Fruit fly (Drosophila melanogaster) whole organism, embryonic: ENCODE results near the gene CAH9.
A peak's percentile ranks its signal among the peaks of the same experiment; 100 is the strongest.

Experiments
- Bdp1 ChIP-seq: fragments of 200-800 bp; sonication (Bioruptor generic); optimal IDR thresholded peaks from 3 replicates; lab custom pipeline; 2016; ENCODE audit warnings: missing biosample characterization, missing genetic modification characterization
- Bgb ChIP-seq: fragments of 200-800 bp; sonication (Bioruptor generic); IDR thresholded peaks from 2 replicates; pipeline ENCODE4 v1.3.6; 2022; ENCODE audit warnings: missing biosample characterization, missing genetic modification characterization; ENCODE audit not compliant: partially characterized antibody
- Blimp-1 ChIP-seq: fragments of 200-800 bp; sonication (Bioruptor generic); optimal IDR thresholded peaks from 3 replicates; lab custom pipeline; 2018; ENCODE audit warnings: missing biosample characterization, missing genetic modification characterization, mild to moderate bottlenecking, moderate library complexity, missing genetic modification reagents
- CG11247 ChIP-seq: fragments of 200-800 bp; sonication (Bioruptor generic); IDR thresholded peaks from 2 replicates; pipeline ENCODE4 v1.3.6; 2022; ENCODE audit warnings: missing biosample characterization, missing genetic modification characterization
- CG12769 ChIP-seq: fragments of 200-800 bp; sonication (Bioruptor generic); optimal IDR thresholded peaks from 2 replicates; lab custom pipeline; 2019; ENCODE audit warnings: missing biosample characterization, mild to moderate bottlenecking, missing genetic modification characterization, moderate library complexity
- CG13775 ChIP-seq: fragments of 200-800 bp; sonication (Bioruptor generic); optimal IDR thresholded peaks from 3 replicates; lab custom pipeline; 2017; ENCODE audit warnings: missing biosample characterization, mild to moderate bottlenecking, missing genetic modification characterization
- CG1603 ChIP-seq: fragments of 200-800 bp; sonication (Bioruptor generic); optimal IDR thresholded peaks from 2 replicates; lab custom pipeline; 2019; ENCODE audit warnings: missing biosample characterization, mild to moderate bottlenecking, missing genetic modification characterization, moderate library complexity
- CG18011 ChIP-seq: fragments of 200-800 bp; sonication (Bioruptor generic); optimal IDR thresholded peaks from 2 replicates; lab custom pipeline; 2017; ENCODE audit warnings: missing biosample characterization, missing genetic modification characterization, mild to moderate bottlenecking, moderate library complexity, missing genotype
- CG18764 ChIP-seq: fragments of 200-800 bp; sonication (Bioruptor generic); optimal IDR thresholded peaks from 3 replicates; lab custom pipeline; 2016; ENCODE audit warnings: missing biosample characterization, missing genetic modification characterization
- CG2129 ChIP-seq: fragments of 200-800 bp; sonication (Bioruptor generic); IDR thresholded peaks from 2 replicates; pipeline ENCODE4 v1.3.6; 2022; ENCODE audit warnings: missing biosample characterization, missing genetic modification characterization; ENCODE audit not compliant: partially characterized antibody
- CG2202 ChIP-seq: fragments of 200-800 bp; sonication (Bioruptor generic); optimal IDR thresholded peaks from 2 replicates; lab custom pipeline; 2018; ENCODE audit warnings: missing biosample characterization, mild to moderate bottlenecking, missing genetic modification characterization
- CG31441 ChIP-seq: fragments of 200-800 bp; sonication (Bioruptor generic); IDR thresholded peaks from 2 replicates; pipeline ENCODE4 v1.3.6; 2022; ENCODE audit warnings: missing biosample characterization, missing genetic modification characterization
- CG3995 ChIP-seq: fragments of 200-800 bp; sonication (Bioruptor generic); optimal IDR thresholded peaks from 3 replicates; lab custom pipeline; 2016; ENCODE audit warnings: missing biosample characterization, missing genetic modification characterization
- CG5953 ChIP-seq: fragments of 200-800 bp; sonication (Bioruptor generic); IDR thresholded peaks from 2 replicates; pipeline ENCODE4 v1.3.6; 2022; ENCODE audit warnings: missing biosample characterization, missing genetic modification characterization
- CG6254 ChIP-seq: fragments of 200-800 bp; sonication (Bioruptor generic); optimal IDR thresholded peaks from 3 replicates; lab custom pipeline; 2017; ENCODE audit warnings: mild to moderate bottlenecking, missing biosample characterization, missing genetic modification reagents, missing genetic modification characterization
- CG7839 ChIP-seq: fragments of 200-800 bp; sonication (Bioruptor generic); optimal IDR thresholded peaks from 3 replicates; lab custom pipeline; 2018; ENCODE audit warnings: missing biosample characterization, mild to moderate bottlenecking, missing genetic modification characterization, moderate library complexity
- CG9727 ChIP-seq: fragments of 200-800 bp; sonication (Bioruptor generic); optimal IDR thresholded peaks from 3 replicates; lab custom pipeline; 2017; ENCODE audit warnings: missing biosample characterization, mild to moderate bottlenecking, missing genetic modification characterization
- CG9932 ChIP-seq: fragments of 200-800 bp; sonication (Bioruptor generic); IDR thresholded peaks from 2 replicates; pipeline ENCODE4 v1.3.6; 2022; ENCODE audit warnings: missing biosample characterization, missing genetic modification characterization
- CoRest ChIP-seq: fragments of 200-800 bp; sonication (Bioruptor generic); optimal IDR thresholded peaks from 3 replicates; lab custom pipeline; 2018; ENCODE audit warnings: missing biosample characterization, mild to moderate bottlenecking, missing genetic modification characterization, moderate library complexity
- Drgx ChIP-seq: fragments of 200-800 bp; sonication (Bioruptor generic); IDR thresholded peaks from 2 replicates; pipeline ENCODE4 v1.3.6; 2022; ENCODE audit warnings: missing biosample characterization, missing genetic modification characterization
- Hr78 ChIP-seq, 2 experiments: fragments of 200-800 bp in 1 of 2; fragments of >200 bp in 1 of 2; sonication (Bioruptor generic) in 1 of 2; optimal IDR thresholded peaks; 2 replicates each; lab custom pipeline; 2017 to 2019; ENCODE audit warnings: missing biosample characterization in 2 of 2, missing genetic modification characterization in 2 of 2, mild to moderate bottlenecking in 1 of 2, moderate library complexity in 1 of 2
- Lpt ChIP-seq: fragments of >200 bp; optimal IDR thresholded peaks from 2 replicates; lab custom pipeline; 2018; ENCODE audit warnings: missing biosample characterization, missing genetic modification characterization
- Max ChIP-seq: fragments of 200-800 bp; sonication (Bioruptor generic); optimal IDR thresholded peaks from 2 replicates; lab custom pipeline; 2016; ENCODE audit warnings: missing biosample characterization, mild to moderate bottlenecking, missing genetic modification characterization
- Mrtf ChIP-seq: fragments of 200-800 bp; sonication (Bioruptor generic); IDR thresholded peaks from 3 replicates; pipeline ENCODE4 v1.3.6; 2022; ENCODE audit warnings: missing biosample characterization, missing genetic modification characterization
- Nf-YA ChIP-seq: fragments of 200-800 bp; sonication (Bioruptor generic); IDR thresholded peaks from 2 replicates; pipeline ENCODE4 v1.3.6; 2022; ENCODE audit warnings: missing biosample characterization, missing genetic modification characterization
- Sry-β ChIP-seq: fragments of 200-800 bp; sonication (Bioruptor generic); optimal IDR thresholded peaks from 2 replicates; lab custom pipeline; 2018; ENCODE audit warnings: missing biosample characterization, mild to moderate bottlenecking, missing genetic modification characterization, moderate library complexity
- ara ChIP-seq: fragments of 200-800 bp; sonication (Bioruptor generic); IDR thresholded peaks from 2 replicates; pipeline ENCODE4 v1.3.6; 2022; ENCODE audit warnings: missing biosample characterization, missing genetic modification characterization
- ase ChIP-seq: fragments of 200-800 bp; sonication (Bioruptor generic); IDR thresholded peaks from 3 replicates; pipeline ENCODE4 v1.3.6; 2022; ENCODE audit warnings: missing biosample characterization, missing genetic modification characterization
- az2 ChIP-seq: fragments of 200-800 bp; sonication (Bioruptor generic); optimal IDR thresholded peaks from 3 replicates; lab custom pipeline; 2016; ENCODE audit warnings: missing biosample characterization, missing genetic modification characterization
- chn ChIP-seq: fragments of 200-800 bp; sonication (Bioruptor generic); optimal IDR thresholded peaks from 2 replicates; lab custom pipeline; 2016; ENCODE audit warnings: missing biosample characterization, missing genetic modification characterization
- cwo ChIP-seq: fragments of 200-800 bp; sonication (Bioruptor generic); optimal IDR thresholded peaks from 3 replicates; lab custom pipeline; 2017; ENCODE audit warnings: missing biosample characterization, missing genetic modification characterization, mild to moderate bottlenecking, moderate library complexity, missing genetic modification reagents
- gem ChIP-seq: fragments of 200-800 bp; sonication (Bioruptor generic); optimal IDR thresholded peaks from 2 replicates; lab custom pipeline; 2019; ENCODE audit warnings: missing biosample characterization, mild to moderate bottlenecking, missing genetic modification characterization, moderate library complexity
- gsb-n ChIP-seq: fragments of 200-800 bp; sonication (Bioruptor generic); optimal IDR thresholded peaks from 3 replicates; lab custom pipeline; 2018; ENCODE audit warnings: missing biosample characterization, mild to moderate bottlenecking, missing genetic modification characterization
- h ChIP-seq: fragments of >200 bp; optimal IDR thresholded peaks from 2 replicates; lab custom pipeline; 2017
- knrl ChIP-seq: fragments of 200-800 bp; sonication (Bioruptor generic); IDR thresholded peaks from 3 replicates; pipeline ENCODE4 v1.3.6; 2022; ENCODE audit warnings: missing biosample characterization, missing genetic modification characterization; ENCODE audit not compliant: partially characterized antibody
- lov ChIP-seq, 2 experiments: fragments of 200-800 bp in 1 of 2; fragments of >200 bp in 1 of 2; sonication (Bioruptor generic) in 1 of 2; IDR thresholded peaks in 1 of 2; optimal IDR thresholded peaks in 1 of 2; 2 replicates in 1 of 2; 3 replicates in 1 of 2; pipeline versions ENCODE4 v1.3.6 to Lab custom; 2017 to 2022; ENCODE audit warnings: missing biosample characterization in 1 of 2, missing genetic modification characterization in 1 of 2
- nmo ChIP-seq: fragments of 200-800 bp; sonication (Bioruptor generic); optimal IDR thresholded peaks from 2 replicates; lab custom pipeline; 2018; ENCODE audit warnings: missing biosample characterization, mild to moderate bottlenecking, missing genetic modification characterization, moderate library complexity
- otp ChIP-seq: fragments of 200-800 bp; sonication (Bioruptor generic); IDR thresholded peaks from 3 replicates; pipeline ENCODE4, ENCODE4 v1.3.6; 2022; ENCODE audit warnings: missing biosample characterization, missing genetic modification characterization
- row ChIP-seq: fragments of 200-800 bp; sonication (Bioruptor generic); IDR thresholded peaks from 3 replicates; pipeline ENCODE4 v1.3.6; 2022; ENCODE audit warnings: missing biosample characterization, missing genetic modification characterization
- salm ChIP-seq: fragments of 200-800 bp; sonication (Bioruptor generic); optimal IDR thresholded peaks from 2 replicates; lab custom pipeline; 2018; ENCODE audit warnings: missing biosample characterization, mild to moderate bottlenecking, missing genetic modification characterization
- slou ChIP-seq: fragments of 200-800 bp; sonication (Bioruptor generic); optimal IDR thresholded peaks from 3 replicates; lab custom pipeline; 2016; ENCODE audit warnings: missing biosample characterization, missing genetic modification characterization
- sqz ChIP-seq: fragments of 200-800 bp; sonication (Bioruptor generic); optimal IDR thresholded peaks from 3 replicates; lab custom pipeline; 2018; ENCODE audit warnings: missing biosample characterization, mild to moderate bottlenecking, missing genetic modification characterization
- sug ChIP-seq: fragments of 200-800 bp; optimal IDR thresholded peaks from 2 replicates; lab custom pipeline; 2019; ENCODE audit warnings: missing biosample characterization, mild to moderate bottlenecking, missing genetic modification characterization, moderate library complexity
- toy ChIP-seq: fragments of 200-800 bp; sonication (Bioruptor generic); IDR thresholded peaks from 2 replicates; pipeline ENCODE4 v1.3.6; 2022; ENCODE audit warnings: missing biosample characterization, missing genetic modification characterization
- trh ChIP-seq: fragments of 200-800 bp; sonication (Bioruptor generic); optimal IDR thresholded peaks from 2 replicates; lab custom pipeline; 2016; ENCODE audit warnings: missing biosample characterization, missing genetic modification characterization
- ttk ChIP-seq: fragments of 200-800 bp; sonication (Bioruptor generic); IDR thresholded peaks from 2 replicates; pipeline ENCODE4 v2.1.2; 2022; ENCODE audit warnings: missing biosample characterization, missing genetic modification characterization
- tx ChIP-seq: fragments of 200-800 bp; sonication (Bioruptor generic); optimal IDR thresholded peaks from 2 replicates; lab custom pipeline; 2016; ENCODE audit warnings: missing biosample characterization, missing genetic modification characterization
- zen ChIP-seq: fragments of 200-800 bp; sonication (Bioruptor generic); optimal IDR thresholded peaks from 3 replicates; lab custom pipeline; 2018; ENCODE audit warnings: missing biosample characterization, mild to moderate bottlenecking, missing genetic modification characterization, moderate library complexity

The CAH9 gene

DNA sequence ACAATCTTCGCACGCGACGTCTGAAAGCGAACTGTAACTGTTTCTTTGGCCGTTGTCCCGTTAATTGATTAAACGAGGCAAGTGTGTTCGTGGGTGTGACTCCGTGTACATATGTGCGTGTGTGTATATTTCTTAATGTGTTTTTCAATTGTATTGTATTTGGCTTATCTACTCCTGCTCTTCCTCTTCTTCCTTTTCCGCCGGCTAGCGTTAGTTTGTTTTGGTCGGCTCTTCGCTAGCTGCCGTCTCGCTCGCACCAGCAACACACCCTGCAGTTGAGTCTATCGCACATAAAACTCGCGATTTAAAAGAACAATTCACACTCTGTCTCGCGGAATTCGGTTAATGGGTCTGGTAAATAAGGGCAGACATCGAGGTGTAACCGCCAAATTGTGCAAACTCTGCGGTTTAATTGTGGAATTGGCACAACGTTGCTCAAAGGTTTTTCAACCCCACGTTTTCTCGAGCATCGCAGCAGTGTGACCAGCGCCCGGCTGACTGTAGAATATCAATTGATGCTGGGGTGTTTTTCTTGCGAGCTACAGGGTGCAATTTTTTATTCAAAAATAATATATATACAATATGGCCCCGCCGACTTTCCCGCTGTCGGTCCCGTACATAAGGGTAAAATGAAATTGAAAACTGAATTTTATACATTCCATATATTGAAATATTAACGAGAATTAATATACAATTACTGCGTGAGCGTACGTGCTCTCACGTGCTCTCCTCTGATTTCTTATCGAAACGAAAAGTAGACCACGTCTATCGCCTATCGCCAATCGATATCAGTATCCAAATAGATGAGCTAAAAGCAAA, 6.0 kb upstream of the CAH9 start, which contains the start of the genes gb and CG5815 (continued):
- peak; percentile 84 for TF ChIP-seq ase (GFP tag; lab: Robert Waterston, UW)
- TF ChIP-seq knrl: peak; percentile 92
- TF ChIP-seq trh (GFP tag; lab: Kevin White, UChicago): peak; percentile 78
- TF ChIP-seq CG11247 (GFP tag; lab: Robert Waterston, UW): peak; percentile 89
- peak; percentile 77 for TF ChIP-seq Bdp1 (GFP tag; lab: Kevin White, UChicago)
- TF ChIP-seq Lpt (GFP tag; lab: Kevin White, UChicago): no peak
- peak in 1 of 2 experiments; percentile 54 for TF ChIP-seq Hr78 (GFP tag; optimal IDR thresholded peaks at IDR 0.05; lab: Kevin White, UChicago)
- TF ChIP-seq CG2129: peak; percentile 96
- TF ChIP-seq zen: peak; percentile 81
- TF ChIP-seq Blimp-1 (GFP tag; lab: Kevin White, UChicago): peak; percentile 83
- peak; percentile 88 for TF ChIP-seq Mrtf (GFP tag; lab: Robert Waterston, UW)
- TF ChIP-seq Sry-β (GFP tag; lab: Kevin White, UChicago): peak; percentile 92
- TF ChIP-seq sug (tag; lab: Kevin White, UChicago): no peak
- no peak for TF ChIP-seq gsb-n
- TF ChIP-seq Bgb (GFP tag; lab: Robert Waterston, UW): peak; percentile 90
- TF ChIP-seq CG18764 (GFP tag; lab: Kevin White, UChicago): peak; percentile 85
- peak; percentile 95 for TF ChIP-seq CG31441 (GFP tag; lab: Robert Waterston, UW)
- TF ChIP-seq gem (tag; lab: Kevin White, UChicago): peak; percentile 93
- TF ChIP-seq sqz (GFP tag; lab: Kevin White, UChicago): no peak
- TF ChIP-seq Max (GFP tag; lab: Kevin White, UChicago): peak; percentile 96
- TF ChIP-seq nmo: peak; percentile 94
- TF ChIP-seq CG3995 (GFP tag; lab: Kevin White, UChicago): peak; percentile 53
- peak; percentile 88 for TF ChIP-seq ara (GFP tag; lab: Robert Waterston, UW)
- TF ChIP-seq h (lab: Kevin White, UChicago): no peak
- TF ChIP-seq CG2202: peak; percentile 79
- TF ChIP-seq az2 (GFP tag; lab: Kevin White, UChicago): peak; percentile 92
- peak; percentile 50 for TF ChIP-seq CG1603
- peak; percentile 63 for TF ChIP-seq salm (tag; lab: Kevin White, UChicago)
- TF ChIP-seq toy (GFP tag; lab: Robert Waterston, UW): peak; percentile 60; the same call in 1 of the 2 replicates
- peak; percentile 92 for TF ChIP-seq CG9727
- TF ChIP-seq CG5953 (GFP tag; lab: Robert Waterston, UW): peak; percentile 80
- peak; percentile 93 for TF ChIP-seq chn (GFP tag; lab: Kevin White, UChicago)
- peak; percentile 95 for TF ChIP-seq CoRest (tag; lab: Kevin White, UChicago)
- peak; percentile 97 for TF ChIP-seq row
- TF ChIP-seq Drgx (GFP tag; lab: Robert Waterston, UW): peak; percentile 91
- TF ChIP-seq CG9932 (GFP tag; lab: Robert Waterston, UW): peak; percentile 97
- TF ChIP-seq cwo (GFP tag; lab: Kevin White, UChicago): peak; percentile 83
- TF ChIP-seq CG12769 (tag; lab: Kevin White, UChicago): no peak
- TF ChIP-seq CG13775: peak; percentile 94
- peak; percentile 85 for TF ChIP-seq otp (GFP tag; lab: Robert Waterston, UW)
- peak; percentile 92 for TF ChIP-seq CG6254 (GFP tag; lab: Kevin White, UChicago)
- TF ChIP-seq CG18011 (GFP tag; lab: Kevin White, UChicago): peak; percentile 80
- TF ChIP-seq lov (optimal IDR thresholded peaks at IDR 0.05; lab: Kevin White, UChicago): no peak
- TF ChIP-seq lov (GFP tag; IDR thresholded peaks at IDR 0.05; lab: Robert Waterston, UW): peak; percentile 20; the same call in 1 of the 3 replicates
- TF ChIP-seq CG7839 (tag; lab: Kevin White, UChicago): peak; percentile 88
- peak; percentile 78 for TF ChIP-seq slou
- peak; percentile 59 for TF ChIP-seq tx
- peak; percentile 70 for TF ChIP-seq Nf-YA
- peak; percentile 89 for TF ChIP-seq ttk (GFP tag; lab: Robert Waterston, UW)
